Fruit fly (Drosophila melanogaster) whole organism, embryonic: ENCODE results near the gene Mad.

ENCODE experiments used
- CG10209 ChIP-seq: fragments of 200-800 bp; sonication (Bioruptor generic); optimal IDR thresholded peaks from 3 replicates; lab custom pipeline; 2017; ENCODE audit warnings: missing biosample characterization, mild to moderate bottlenecking, missing genetic modification characterization, missing genetic modification reagents
- CG10979 ChIP-seq: fragments of 200-800 bp; sonication (Bioruptor generic); optimal IDR thresholded peaks from 2 replicates; lab custom pipeline; 2018; ENCODE audit warnings: missing biosample characterization, mild to moderate bottlenecking, missing genetic modification characterization, moderate library complexity
- CG11504 ChIP-seq: fragments of 200-800 bp; sonication (Bioruptor generic); optimal IDR thresholded peaks from 3 replicates; lab custom pipeline; 2019; ENCODE audit warnings: missing biosample characterization, mild to moderate bottlenecking, missing genetic modification characterization, moderate library complexity
- CG14050 ChIP-seq: fragments of 200-800 bp; sonication (Bioruptor generic); IDR thresholded peaks from 3 replicates; pipeline ENCODE4 v1.3.6; 2022; ENCODE audit warnings: missing biosample characterization, missing genetic modification characterization
- CG14965 ChIP-seq: fragments of 200-800 bp; sonication (Bioruptor generic); optimal IDR thresholded peaks from 2 replicates; lab custom pipeline; 2016; ENCODE audit warnings: missing biosample characterization, missing genetic modification characterization, borderline replicate concordance
- CG15011 ChIP-seq: fragments of 200-800 bp; sonication (Bioruptor generic); optimal IDR thresholded peaks from 3 replicates; lab custom pipeline; 2018; ENCODE audit warnings: missing biosample characterization, mild to moderate bottlenecking, missing genetic modification characterization
- CG17361 ChIP-seq: fragments of 200-800 bp; sonication (Bioruptor generic); IDR thresholded peaks from 3 replicates; pipeline ENCODE4 v1.3.6; 2022; ENCODE audit warnings: missing biosample characterization, missing genetic modification characterization
- CG17385 ChIP-seq: fragments of 200-800 bp; sonication (Bioruptor generic); optimal IDR thresholded peaks from 3 replicates; lab custom pipeline; 2018; ENCODE audit warnings: missing biosample characterization, mild to moderate bottlenecking, missing genetic modification characterization
- CG17829 ChIP-seq: fragments of 200-800 bp; optimal IDR thresholded peaks from 2 replicates; lab custom pipeline; 2019; ENCODE audit warnings: missing biosample characterization, mild to moderate bottlenecking, missing genetic modification characterization, moderate library complexity
- CG3726 ChIP-seq: fragments of 200-800 bp; sonication (Bioruptor generic); IDR thresholded peaks from 3 replicates; pipeline ENCODE4, ENCODE4 v1.3.6; 2022; ENCODE audit warnings: missing biosample characterization, missing genetic modification characterization
- CG5245 ChIP-seq: fragments of 200-800 bp; sonication (Bioruptor generic); optimal IDR thresholded peaks from 3 replicates; lab custom pipeline; 2016; ENCODE audit warnings: missing biosample characterization, missing genetic modification characterization
- CG6854 ChIP-seq: fragments of 200-800 bp; sonication (Bioruptor generic); optimal IDR thresholded peaks from 3 replicates; lab custom pipeline; 2017; ENCODE audit warnings: missing biosample characterization, mild to moderate bottlenecking, missing genetic modification characterization
- CG7745 ChIP-seq: fragments of 200-800 bp; sonication (Bioruptor generic); optimal IDR thresholded peaks from 2 replicates; lab custom pipeline; 2018; ENCODE audit warnings: missing biosample characterization, mild to moderate bottlenecking, missing genetic modification characterization, moderate library complexity
- CG8388 ChIP-seq: fragments of 200-800 bp; sonication (Bioruptor generic); optimal IDR thresholded peaks from 2 replicates; lab custom pipeline; 2019; ENCODE audit warnings: missing biosample characterization, mild to moderate bottlenecking, missing genetic modification characterization, moderate library complexity
- CTCF ChIP-seq: fragments of 200-800 bp; sonication (Bioruptor generic); optimal IDR thresholded peaks from 2 replicates; lab custom pipeline; 2017; ENCODE audit warnings: missing biosample characterization, mild to moderate bottlenecking, missing genetic modification characterization, moderate library complexity
- Dp ChIP-seq: fragments of 200-800 bp; sonication (Bioruptor generic); optimal IDR thresholded peaks from 2 replicates; lab custom pipeline; 2018; ENCODE audit warnings: missing biosample characterization, mild to moderate bottlenecking, missing genetic modification characterization, moderate library complexity
- Ets65A ChIP-seq: fragments of 200-800 bp; sonication (Bioruptor generic); peaks from one replicate; lab custom pipeline; 2016; ENCODE audit warnings: missing biosample characterization, missing genetic modification characterization
- H2.0 ChIP-seq: fragments of 200-800 bp; sonication (Bioruptor generic); IDR thresholded peaks from 2 replicates; pipeline ENCODE4 v1.3.6; 2022; ENCODE audit warnings: missing biosample characterization, missing genetic modification characterization
- HLH4C ChIP-seq: fragments of 200-800 bp; sonication (Bioruptor generic); IDR thresholded peaks from 3 replicates; pipeline ENCODE4 v1.3.6; 2022; ENCODE audit warnings: missing biosample characterization, missing genetic modification characterization; ENCODE audit not compliant: partially characterized antibody
- Hand ChIP-seq: fragments of 200-800 bp; sonication (Bioruptor generic); optimal IDR thresholded peaks from 2 replicates; lab custom pipeline; 2017; ENCODE audit warnings: mild to moderate bottlenecking, missing biosample characterization, missing genetic modification reagents, missing genetic modification characterization
- Hr51 ChIP-seq, 2 experiments: fragments of 200-800 bp; sonication (Bioruptor generic); optimal IDR thresholded peaks; 2 replicates in 1 of 2; 3 replicates in 1 of 2; lab custom pipeline; 2016 to 2018; ENCODE audit warnings: missing biosample characterization in 2 of 2, missing genetic modification characterization in 2 of 2, mild to moderate bottlenecking in 1 of 2, moderate library complexity in 1 of 2
- Sox102F ChIP-seq: fragments of 200-800 bp; sonication (Bioruptor generic); optimal IDR thresholded peaks from 2 replicates; lab custom pipeline; 2018; ENCODE audit warnings: missing biosample characterization, mild to moderate bottlenecking, missing genetic modification characterization, moderate library complexity
- Taf1 ChIP-seq: fragments of 200-800 bp; sonication (Bioruptor generic); IDR thresholded peaks from 2 replicates; pipeline ENCODE4 v1.3.6; 2022; ENCODE audit warnings: missing biosample characterization, missing genetic modification characterization
- bigmax ChIP-seq: fragments of 200-800 bp; sonication (Bioruptor generic); optimal IDR thresholded peaks from 2 replicates; lab custom pipeline; 2018; ENCODE audit warnings: missing biosample characterization, mild to moderate bottlenecking, missing genetic modification characterization
- bowl ChIP-seq: fragments of 200-800 bp; sonication (Bioruptor generic); IDR thresholded peaks from 2 replicates; pipeline ENCODE4 v1.3.6; 2022; ENCODE audit warnings: missing biosample characterization, missing genetic modification characterization
- ci ChIP-seq: fragments of 200-800 bp; sonication (Bioruptor generic); IDR thresholded peaks from 3 replicates; pipeline ENCODE4 v1.3.6; 2022; ENCODE audit warnings: missing biosample characterization, missing genetic modification characterization
- dmrt99B ChIP-seq: fragments of 200-800 bp; sonication (Bioruptor generic); optimal IDR thresholded peaks from 2 replicates; lab custom pipeline; 2018; ENCODE audit warnings: missing biosample characterization, mild to moderate bottlenecking, missing genetic modification characterization, moderate library complexity
- emc ChIP-seq: fragments of 200-800 bp; sonication (Bioruptor generic); optimal IDR thresholded peaks from 2 replicates; lab custom pipeline; 2016; ENCODE audit warnings: missing biosample characterization, missing genetic modification characterization
- hb ChIP-seq: fragments of 200-800 bp; sonication (Bioruptor generic); IDR thresholded peaks from 3 replicates; pipeline ENCODE4 v1.3.6; 2022; ENCODE audit warnings: missing biosample characterization, missing genetic modification characterization; ENCODE audit not compliant: partially characterized antibody
- hkb ChIP-seq, 2 experiments: fragments of 200-800 bp in 1 of 2; fragments of >200 bp in 1 of 2; sonication (Bioruptor generic) in 1 of 2; IDR thresholded peaks in 1 of 2; optimal IDR thresholded peaks in 1 of 2; 2 replicates each; pipeline versions ENCODE4 v1.3.6 to Lab custom; 2017 to 2022; ENCODE audit warnings: missing biosample characterization in 1 of 2, missing genetic modification characterization in 1 of 2
- jigr1 ChIP-seq: fragments of 200-800 bp; sonication (Bioruptor generic); IDR thresholded peaks from 3 replicates; pipeline ENCODE4 v1.3.6; 2022; ENCODE audit warnings: missing biosample characterization, missing genetic modification characterization
- kni ChIP-seq: fragments of 200-800 bp; sonication (Bioruptor generic); optimal IDR thresholded peaks from 3 replicates; lab custom pipeline; 2017; ENCODE audit warnings: mild to moderate bottlenecking, missing biosample characterization, missing genetic modification reagents, missing genetic modification characterization
- nerfin-1 ChIP-seq: fragments of 200-800 bp; sonication (Bioruptor generic); optimal IDR thresholded peaks from 3 replicates; lab custom pipeline; 2019; ENCODE audit warnings: missing biosample characterization, mild to moderate bottlenecking, missing genetic modification characterization, moderate library complexity
- odd ChIP-seq: fragments of 200-800 bp; sonication (Bioruptor generic); optimal IDR thresholded peaks from 2 replicates; lab custom pipeline; 2017; ENCODE audit warnings: missing biosample characterization, mild to moderate bottlenecking, missing genetic modification characterization
- org-1 ChIP-seq: fragments of 200-800 bp; sonication (Bioruptor generic); optimal IDR thresholded peaks from 2 replicates; lab custom pipeline; 2017; ENCODE audit warnings: missing biosample characterization, missing genetic modification characterization
- prd ChIP-seq, 3 experiments: fragments of >200 bp in 2 of 3; fragments of 200-800 bp in 1 of 3; sonication (Bioruptor generic) in 1 of 3; optimal IDR thresholded peaks in 2 of 3; IDR thresholded peaks in 1 of 3; 2 replicates in 2 of 3; 3 replicates in 1 of 3; pipeline versions ENCODE4 v1.3.6 to Lab custom; 2017 to 2022; ENCODE audit warnings: missing biosample characterization in 1 of 3, missing genetic modification characterization in 1 of 3
- pzg ChIP-seq: fragments of 200-800 bp; sonication (Bioruptor generic); optimal IDR thresholded peaks from 3 replicates; lab custom pipeline; 2018; ENCODE audit warnings: missing biosample characterization, mild to moderate bottlenecking, missing genetic modification characterization, moderate library complexity
- sens-2 ChIP-seq: fragments of 200-800 bp; sonication (Bioruptor generic); IDR thresholded peaks from 2 replicates; pipeline ENCODE4 v1.3.6; 2022; ENCODE audit warnings: missing biosample characterization, missing genetic modification characterization
- sim ChIP-seq: fragments of 200-800 bp; sonication (Bioruptor generic); IDR thresholded peaks from 2 replicates; pipeline ENCODE4 v1.3.6; 2022; ENCODE audit warnings: missing biosample characterization, missing genetic modification characterization
- slp2 ChIP-seq: fragments of 200-800 bp; sonication (Bioruptor generic); optimal IDR thresholded peaks from 2 replicates; lab custom pipeline; 2016; ENCODE audit warnings: missing biosample characterization, missing genetic modification characterization
- sob ChIP-seq: fragments of 200-800 bp; sonication (Bioruptor generic); IDR thresholded peaks from 2 replicates; pipeline ENCODE4 v1.3.6; 2022; ENCODE audit warnings: missing biosample characterization, missing genetic modification characterization
- ssp ChIP-seq: fragments of 200-800 bp; sonication (Bioruptor generic); IDR thresholded peaks from 2 replicates; pipeline ENCODE4 v1.3.6; 2022; ENCODE audit warnings: missing biosample characterization, missing genetic modification characterization
- tgo ChIP-seq: fragments of 200-800 bp; sonication (Bioruptor generic); IDR thresholded peaks from 3 replicates; pipeline ENCODE4 v1.3.6; 2022; ENCODE audit warnings: missing biosample characterization, missing genetic modification characterization
- twi ChIP-seq: fragments of 200-800 bp; optimal IDR thresholded peaks from 2 replicates; lab custom pipeline; 2019; ENCODE audit warnings: missing biosample characterization, mild to moderate bottlenecking, missing genetic modification characterization, moderate library complexity
- vnd ChIP-seq: fragments of 200-800 bp; sonication (Bioruptor generic); IDR thresholded peaks from 3 replicates; pipeline ENCODE4 v1.3.6; 2022; ENCODE audit warnings: missing biosample characterization, missing genetic modification characterization; ENCODE audit not compliant: partially characterized antibody
- zen ChIP-seq: fragments of 200-800 bp; sonication (Bioruptor generic); optimal IDR thresholded peaks from 3 replicates; lab custom pipeline; 2018; ENCODE audit warnings: missing biosample characterization, mild to moderate bottlenecking, missing genetic modification characterization, moderate library complexity

Mad gene

DNA sequence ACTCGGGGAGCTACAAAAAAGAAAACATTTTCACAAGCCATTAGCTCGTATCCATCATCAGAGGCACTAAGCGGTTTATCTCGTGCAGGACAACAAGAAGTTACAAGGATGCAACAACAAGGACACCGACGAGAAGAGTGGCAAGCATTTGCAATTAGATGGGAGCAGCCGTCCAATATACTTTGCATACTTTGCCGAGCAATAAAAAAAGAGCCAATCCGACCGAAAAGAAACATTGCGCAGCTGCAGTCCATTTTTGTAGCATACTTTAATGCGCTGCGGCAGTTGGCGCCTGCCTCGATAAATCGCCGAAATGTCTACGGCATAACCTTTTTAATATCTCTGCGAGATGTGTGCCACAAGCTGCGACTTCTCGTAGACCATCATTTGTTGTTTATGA is 27.8 kb downstream of the Mad start:
- TF ChIP-seq Ets65A (GFP tag; lab: Kevin White, UChicago) (no peak), sob (GFP tag; lab: Robert Waterston, UW) (no peak), prd (optimal IDR thresholded peaks at IDR 0.05; lab: Kevin White, UChicago) (no peak), prd (GFP tag; IDR thresholded peaks at IDR 0.05; lab: Robert Waterston, UW) (no peak), CTCF (GFP tag; lab: Kevin White, UChicago) (peak; percentile 39), odd (no peak), emc (GFP tag; lab: Kevin White, UChicago) (no peak), CG5245 (no peak), hb (GFP tag; lab: Robert Waterston, UW) (no peak), CG17385 (GFP tag; lab: Kevin White, UChicago) (no peak), kni (GFP tag; lab: Kevin White, UChicago) (no peak), twi (tag; lab: Kevin White, UChicago) (no peak), sim (GFP tag; lab: Robert Waterston, UW) (peak; percentile 32; the same call in 1 of the 2 replicates), ci (GFP tag; lab: Robert Waterston, UW) (no peak), HLH4C (GFP tag; lab: Robert Waterston, UW) (no peak), zen (no peak), CG11504 (tag; lab: Kevin White, UChicago) (peak; percentile 27), jigr1 (GFP tag; lab: Robert Waterston, UW) (no peak), org-1 (GFP tag; lab: Kevin White, UChicago) (no peak)

DNA sequence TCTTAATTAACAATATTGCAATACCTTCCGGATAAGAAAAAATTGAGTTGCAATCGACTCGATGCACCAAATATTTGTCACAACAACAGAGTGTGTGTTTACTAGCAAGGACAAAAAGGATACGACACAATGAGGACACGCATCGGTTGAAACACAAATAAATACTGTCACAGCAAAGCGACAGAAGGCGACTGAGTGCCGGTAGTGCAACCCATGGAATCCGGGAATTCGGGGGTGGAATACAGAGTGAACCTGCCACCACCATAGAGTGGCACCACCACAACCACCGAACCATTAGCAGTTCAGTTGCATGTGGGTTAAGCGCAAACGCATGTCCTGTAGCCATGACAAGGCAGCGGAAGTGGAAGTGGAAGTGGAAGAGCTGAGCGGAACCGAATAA is 29.0 kb downstream of the Mad start:
- no peak for TF ChIP-seq CG6854
- TF ChIP-seq nerfin-1 (tag; lab: Kevin White, UChicago) = peak; percentile 94
- TF ChIP-seq CG10209 (GFP tag; lab: Kevin White, UChicago) = no peak

DNA sequence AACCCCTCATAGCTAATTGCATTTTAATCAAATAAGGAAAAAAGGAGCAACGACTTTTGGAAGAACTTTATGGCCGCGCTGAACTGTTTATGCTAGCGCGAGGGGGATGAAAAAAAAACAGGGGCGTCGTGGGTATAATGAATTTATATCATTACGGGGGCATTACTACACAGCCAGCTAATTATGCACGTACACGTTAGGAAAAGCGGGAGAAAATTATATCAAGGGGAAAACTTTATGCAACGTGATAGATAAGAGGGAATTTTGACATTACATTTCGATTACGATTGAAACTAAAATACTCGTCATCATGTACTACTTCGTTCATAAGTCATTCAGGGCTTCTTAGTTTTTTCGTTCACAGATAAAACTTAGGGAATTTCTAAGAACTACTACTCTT is 31.1 kb downstream of the Mad start, which contains the start of gene CG15403:
Gene CG15403 (plus strand): TSS at position 301 of the 400 bp plus-strand sequence.
- TF ChIP-seq CG17829 (tag; lab: Kevin White, UChicago) (no peak), slp2 (no peak), CG10979 (tag; lab: Kevin White, UChicago) (no peak), sob (GFP tag; lab: Robert Waterston, UW) (no peak), hkb (optimal IDR thresholded peaks at IDR 0.05; lab: Kevin White, UChicago) (no peak), hkb (GFP tag; IDR thresholded peaks at IDR 0.05; lab: Robert Waterston, UW) (no peak), CG7745 (tag; lab: Kevin White, UChicago) (no peak), CG14965 (GFP tag; lab: Kevin White, UChicago) (no peak), tgo (GFP tag; lab: Robert Waterston, UW) (no peak), bigmax (GFP tag; lab: Kevin White, UChicago) (no peak)

DNA sequence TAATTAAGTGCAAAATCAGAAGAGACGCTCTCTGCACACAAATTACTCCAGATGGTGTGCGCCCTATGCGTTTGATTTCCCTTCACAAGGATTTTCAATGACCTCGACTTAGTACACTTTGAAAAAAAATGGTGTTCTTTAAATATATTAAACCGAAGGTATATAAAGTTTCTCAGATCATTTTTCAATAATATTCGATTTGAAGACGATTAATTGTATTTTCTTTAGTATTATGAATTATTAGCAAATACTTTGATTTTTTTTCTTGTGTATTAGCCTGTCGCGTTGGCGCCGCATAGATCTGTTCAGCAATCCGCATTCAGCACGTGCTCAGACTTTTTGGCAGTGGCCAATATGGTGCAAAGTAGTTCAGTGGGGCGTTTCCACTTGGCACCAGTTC is 31.6 kb downstream of the Mad start:
- TF ChIP-seq Taf1 (GFP tag; lab: Robert Waterston, UW) = no peak
- TF ChIP-seq bowl = no peak
- no peak for TF ChIP-seq ssp (GFP tag; lab: Robert Waterston, UW)
- TF ChIP-seq CG17361 (GFP tag; lab: Robert Waterston, UW) = no peak
- TF ChIP-seq sens-2 = no peak
- TF ChIP-seq emc (GFP tag; lab: Kevin White, UChicago) = no peak
- TF ChIP-seq Dp (GFP tag; lab: Kevin White, UChicago) = no peak
- TF ChIP-seq Hand = no peak
- TF ChIP-seq dmrt99B (tag; lab: Kevin White, UChicago) = peak; percentile 31
- no peak for TF ChIP-seq CG14050
- no peak for TF ChIP-seq CG3726 (GFP tag; lab: Robert Waterston, UW)
- no peak for TF ChIP-seq prd (optimal IDR thresholded peaks at IDR 0.05; lab: Kevin White, UChicago)
- TF ChIP-seq prd (GFP tag; IDR thresholded peaks at IDR 0.05; lab: Robert Waterston, UW) = peak; percentile 48; the same call in 1 of the 3 replicates
- TF ChIP-seq pzg (GFP tag; lab: Kevin White, UChicago) = no peak
- peak in 1 of 2 experiments; percentile 12 for TF ChIP-seq Hr51 (GFP tag; optimal IDR thresholded peaks at IDR 0.05; lab: Kevin White, UChicago)
- TF ChIP-seq Sox102F = peak; percentile 28
- no peak for TF ChIP-seq H2.0 (GFP tag; lab: Robert Waterston, UW)
- no peak for TF ChIP-seq CG15011 (GFP tag; lab: Kevin White, UChicago)
- no peak for TF ChIP-seq vnd
- peak; percentile 8 for TF ChIP-seq CG8388
